Worm (Caenorhabditis elegans): ENCODE measurements around the gene Y54E2A.8.

DNA sequence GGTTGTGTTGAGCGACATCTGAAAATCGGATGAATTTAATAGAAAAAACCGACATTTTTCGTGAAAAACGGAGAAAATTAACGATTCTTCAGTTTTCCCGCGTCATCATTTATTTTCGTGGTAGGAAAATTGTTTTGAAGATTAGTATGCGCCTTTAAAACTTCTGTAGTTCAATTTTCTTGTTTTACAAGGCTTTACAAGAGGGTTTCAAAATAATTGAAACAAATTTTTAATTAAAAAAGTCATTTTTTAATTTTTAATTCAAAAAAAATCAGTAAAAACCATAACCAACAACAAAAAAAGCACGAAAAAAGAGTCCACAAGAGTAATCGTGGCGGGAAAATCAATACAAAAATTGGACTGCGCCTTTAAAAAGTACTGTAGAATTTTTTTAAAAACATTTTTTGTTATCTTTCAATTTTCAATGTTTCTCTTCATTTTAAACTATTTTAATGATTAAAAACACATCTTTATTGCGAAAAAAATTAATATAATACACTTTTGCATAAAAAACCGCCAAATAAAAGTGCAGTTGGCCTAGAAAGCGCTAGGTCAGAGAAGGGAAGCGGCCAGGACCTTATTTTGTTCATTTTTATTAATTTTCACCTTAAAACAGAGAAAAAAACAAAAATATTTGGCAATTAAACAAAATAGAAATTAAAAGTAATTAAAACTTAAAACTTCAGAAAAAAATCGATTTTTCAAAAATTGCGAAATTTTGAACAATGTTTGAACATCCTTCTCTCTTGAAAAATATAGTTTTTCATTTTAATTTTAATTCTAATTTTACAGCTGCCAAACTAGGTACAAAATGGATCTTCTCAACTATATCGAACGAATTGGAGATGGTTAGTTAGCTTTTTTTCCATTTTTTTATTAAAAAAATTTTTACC is 24.0 kb upstream of the Y54E2A.8 start, which contains the start of the genes tac-1 and Y54E2A.4:
- TF ChIP-seq T22C8.4 (GFP tag; IDR thresholded peaks at IDR 0.05) (no peak), ztf-29 (GFP tag; IDR thresholded peaks at IDR 0.05) (no peak), med-1 (GFP tag; optimal IDR thresholded peaks at IDR 0.05; ENCODE audit: insufficient read depth) (no peak), ref-1 (GFP tag; conservative IDR thresholded peaks at IDR 0.05) (no peak), tab-1 (GFP tag; IDR thresholded peaks at IDR 0.05) (no peak), flt-1 (GFP tag; IDR thresholded peaks at IDR 0.05) (no peak), cog-1 (tag; optimal IDR thresholded peaks at IDR 0.05) (no peak), klf-2 (GFP tag; conservative IDR thresholded peaks at IDR 0.05) (no peak), ztf-23 (GFP tag; IDR thresholded peaks at IDR 0.05) (no peak)

All from whole organism, midembryonic.